Fruit fly (Drosophila melanogaster) whole organism, wandering third instar larva: Measurements from ENCODE around the gene CG42304.
A peak's percentile ranks its signal among the peaks of the same experiment; 100 is the strongest.

ENCODE experiments used
- CG32264 ChIP-seq: fragments of 200-800 bp; sonication (Bioruptor generic); optimal IDR thresholded peaks from 2 replicates; lab custom pipeline; 2016; ENCODE audit warnings: missing biosample characterization, missing genetic modification characterization
- CG9705 ChIP-seq: fragments of 200-800 bp; sonication (Bioruptor generic); optimal IDR thresholded peaks from 2 replicates; lab custom pipeline; 2018; ENCODE audit warnings: missing biosample characterization, mild to moderate bottlenecking, missing genetic modification characterization
- Dif ChIP-seq: fragments of 200-275, 200-300 bp; sonication (Bioruptor generic); optimal IDR thresholded peaks from 2 replicates; lab custom pipeline; 2018; ENCODE audit warnings: missing biosample characterization, missing genetic modification characterization; ENCODE audit not compliant: partially characterized antibody
- GATAd ChIP-seq: sonication (Bioruptor generic); optimal IDR thresholded peaks from 2 replicates; lab custom pipeline; 2016; ENCODE audit warnings: missing biosample characterization, missing genetic modification characterization
- HLH106 ChIP-seq: fragments of 200-800 bp; optimal IDR thresholded peaks from 3 replicates; lab custom pipeline; 2019; ENCODE audit warnings: missing biosample characterization, mild to moderate bottlenecking, missing genetic modification characterization, moderate library complexity
- Hnf4 ChIP-seq: fragments of 200-800 bp; sonication (Bioruptor generic); optimal IDR thresholded peaks from 2 replicates; lab custom pipeline; 2016; ENCODE audit warnings: missing biosample characterization, mild to moderate bottlenecking, missing genetic modification characterization
- Hr78 ChIP-seq: fragments of >200 bp; optimal IDR thresholded peaks from 2 replicates; lab custom pipeline; 2017; ENCODE audit warnings: missing biosample characterization, missing genetic modification characterization
- Hr83 ChIP-seq: fragments of 200-300 bp; sonication (Bioruptor generic); optimal IDR thresholded peaks from 2 replicates; lab custom pipeline; 2016; ENCODE audit warnings: missing biosample characterization, mild to moderate bottlenecking, missing genetic modification characterization, moderate library complexity; ENCODE audit not compliant: poor library complexity, severe bottlenecking
- Jra ChIP-seq: sonication (Bioruptor generic); optimal IDR thresholded peaks from 2 replicates; lab custom pipeline; 2016; ENCODE audit warnings: missing biosample characterization, missing genetic modification characterization
- N ChIP-seq: fragments of >200 bp; optimal IDR thresholded peaks from 2 replicates; lab custom pipeline; 2018; ENCODE audit warnings: missing biosample characterization, missing external identifiers, missing genetic modification characterization
- OdsH ChIP-seq: fragments of 200-800 bp; sonication (Bioruptor generic); optimal IDR thresholded peaks from 2 replicates; lab custom pipeline; 2016; ENCODE audit warnings: missing biosample characterization, mild to moderate bottlenecking, missing genetic modification characterization
- Rel ChIP-seq, 2 experiments: fragments of 200-800 bp; sonication (Bioruptor generic) in 1 of 2; optimal IDR thresholded peaks; 2 replicates in 1 of 2; 3 replicates in 1 of 2; lab custom pipeline; 2016 to 2019; ENCODE audit warnings: mild to moderate bottlenecking in 2 of 2, missing biosample characterization in 2 of 2, missing genetic modification characterization in 2 of 2, moderate library complexity in 1 of 2
- Sp1 ChIP-seq: fragments of 200-800 bp; sonication (Bioruptor generic); optimal IDR thresholded peaks from 3 replicates; lab custom pipeline; 2019; ENCODE audit warnings: missing biosample characterization, mild to moderate bottlenecking, missing genetic modification characterization, moderate library complexity
- Vsx2 ChIP-seq: fragments of 200-300, 225-300 bp; sonication (Bioruptor generic); optimal IDR thresholded peaks from 2 replicates; lab custom pipeline; 2018; ENCODE audit warnings: missing biosample characterization, missing genetic modification characterization; ENCODE audit not compliant: partially characterized antibody
- br ChIP-seq: fragments of 200-800 bp; sonication (Bioruptor generic); optimal IDR thresholded peaks from 2 replicates; lab custom pipeline; 2016; ENCODE audit warnings: missing biosample characterization, missing genetic modification characterization
- dl ChIP-seq, 2 experiments: fragments of 175-275, 200-275 bp in 1 of 2; fragments of 200-275 bp in 1 of 2; sonication (Bioruptor generic); optimal IDR thresholded peaks; lab custom pipeline; 2018; ENCODE audit warnings: mild to moderate bottlenecking in 2 of 2, missing biosample characterization in 2 of 2, missing genetic modification characterization in 2 of 2, moderate library complexity in 2 of 2; ENCODE audit not compliant: partially characterized antibody in 2 of 2, insufficient read depth in 1 of 2
- dmrt93B ChIP-seq: fragments of 200-800 bp; sonication (Bioruptor generic); optimal IDR thresholded peaks from 2 replicates; lab custom pipeline; 2018; ENCODE audit warnings: missing biosample characterization, mild to moderate bottlenecking, missing genetic modification characterization
- dsf ChIP-seq: sonication (Bioruptor generic); optimal IDR thresholded peaks from 2 replicates; lab custom pipeline; 2016; ENCODE audit warnings: missing biosample characterization, missing genetic modification characterization, borderline replicate concordance
- ey ChIP-seq: fragments of 200-800 bp; sonication (Bioruptor generic); optimal IDR thresholded peaks from 2 replicates; lab custom pipeline; 2016; ENCODE audit warnings: missing biosample characterization, missing genetic modification characterization
- foxo ChIP-seq, 2 experiments: fragments of 200-800 bp; sonication (Bioruptor generic); optimal IDR thresholded peaks; 2 replicates in 1 of 2; 3 replicates in 1 of 2; lab custom pipeline; 2016 to 2017; ENCODE audit warnings: missing biosample characterization in 2 of 2, missing genetic modification characterization in 2 of 2
- fru ChIP-seq: fragments of 200-800 bp; sonication (Bioruptor generic); optimal IDR thresholded peaks from 3 replicates; lab custom pipeline; 2016; ENCODE audit warnings: missing biosample characterization, mild to moderate bottlenecking, missing genetic modification characterization
- h ChIP-seq: fragments of 200-800 bp; sonication (Bioruptor generic); optimal IDR thresholded peaks from 3 replicates; lab custom pipeline; 2016; ENCODE audit warnings: missing biosample characterization, mild to moderate bottlenecking, missing genetic modification characterization
- jim ChIP-seq: fragments of 175-275, 200-325 bp; sonication (Bioruptor generic); optimal IDR thresholded peaks from 2 replicates; lab custom pipeline; 2016; ENCODE audit warnings: missing biosample characterization, mild to moderate bottlenecking, missing genetic modification characterization
- lola ChIP-seq: fragments of >200 bp; optimal IDR thresholded peaks from 2 replicates; lab custom pipeline; 2017; ENCODE audit warnings: missing biosample characterization, missing genetic modification characterization
- psq ChIP-seq: fragments of 200-800 bp; sonication (Bioruptor generic); optimal IDR thresholded peaks from 3 replicates; lab custom pipeline; 2017; ENCODE audit warnings: missing biosample characterization, mild to moderate bottlenecking, missing genetic modification characterization, moderate library complexity
- rgr ChIP-seq: fragments of 200-800 bp; sonication (Bioruptor generic); optimal IDR thresholded peaks from 3 replicates; lab custom pipeline; 2016; ENCODE audit warnings: missing biosample characterization, mild to moderate bottlenecking, missing genetic modification characterization
- sage ChIP-seq: fragments of 200-800 bp; sonication (Bioruptor generic); optimal IDR thresholded peaks from 2 replicates; lab custom pipeline; 2016; ENCODE audit warnings: missing biosample characterization, mild to moderate bottlenecking, missing genetic modification characterization
- sv ChIP-seq: fragments of 200-800 bp; sonication (Bioruptor generic); optimal IDR thresholded peaks from 3 replicates; lab custom pipeline; 2016; ENCODE audit warnings: missing biosample characterization, missing genetic modification characterization
- tai ChIP-seq: sonication (Bioruptor generic); optimal IDR thresholded peaks from 2 replicates; lab custom pipeline; 2016; ENCODE audit warnings: missing biosample characterization, missing genetic modification characterization
- usp ChIP-seq: fragments of >200 bp; optimal IDR thresholded peaks from 2 replicates; lab custom pipeline; 2017; ENCODE audit warnings: missing biosample characterization, missing genetic modification characterization
- woc ChIP-seq: sonication (Bioruptor generic); optimal IDR thresholded peaks from 2 replicates; lab custom pipeline; 2016; ENCODE audit warnings: missing biosample characterization, mild to moderate bottlenecking, missing genetic modification characterization

The CG42304 gene

dm6 chr3L:2651800-2652199 lies at the start of gene CG42304, which contains the start of the genes ProRS-m and Snup:
Gene CG42304 (plus strand): TSS chr3L:2652088.
Gene ProRS-m (minus strand): TSS chr3L:2651850.
Gene Snup (plus strand): TSS chr3L:2652088.
- no peak for TF ChIP-seq tai
- TF ChIP-seq sv (GFP tag; lab: Kevin White, UChicago): no peak
- TF ChIP-seq Hr83 (GFP tag; lab: Kevin White, UChicago): no peak
- TF ChIP-seq OdsH (GFP tag; lab: Kevin White, UChicago): no peak
- TF ChIP-seq dl (GFP tag; optimal IDR thresholded peaks at IDR 0.05; lab: Kevin White, UChicago; ENCODE audit: insufficient read depth in 1 of 2, partially characterized antibody in 2 of 2): no peak
- TF ChIP-seq Hnf4: no peak
- TF ChIP-seq fru (GFP tag; lab: Kevin White, UChicago): peak; percentile 21
- TF ChIP-seq usp (GFP tag; lab: Kevin White, UChicago): no peak
- TF ChIP-seq psq (GFP tag; lab: Kevin White, UChicago): peak; percentile 41
- peak; percentile 32 for TF ChIP-seq dmrt93B (GFP tag; lab: Kevin White, UChicago)
- no peak for TF ChIP-seq jim (GFP tag; lab: Kevin White, UChicago)
- TF ChIP-seq HLH106 (tag; lab: Kevin White, UChicago): peak; percentile 68
- no peak for TF ChIP-seq CG32264 (GFP tag; lab: Kevin White, UChicago)
- no peak for TF ChIP-seq dsf

dm6 chr3L:2608825-2609224 lies 43.1 kb upstream of the CG42304 start:
- TF ChIP-seq dl (GFP tag; optimal IDR thresholded peaks at IDR 0.05; lab: Kevin White, UChicago; ENCODE audit: insufficient read depth in 1 of 2, partially characterized antibody in 2 of 2): no peak
- no peak for TF ChIP-seq OdsH (GFP tag; lab: Kevin White, UChicago)
- TF ChIP-seq CG32264 (GFP tag; lab: Kevin White, UChicago): no peak
- TF ChIP-seq ey (GFP tag; lab: Kevin White, UChicago): no peak
- no peak for TF ChIP-seq Dif (GFP tag; lab: Kevin White, UChicago)
- no peak for TF ChIP-seq br
- no peak for TF ChIP-seq Rel (GFP tag; optimal IDR thresholded peaks at IDR 0.05; lab: Kevin White, UChicago)
- TF ChIP-seq Rel (tag; optimal IDR thresholded peaks at IDR 0.05; lab: Kevin White, UChicago): no peak
- no peak for TF ChIP-seq GATAd (GFP tag; lab: Kevin White, UChicago)
- no peak for TF ChIP-seq h (GFP tag; lab: Kevin White, UChicago)
- no peak for TF ChIP-seq lola
- TF ChIP-seq usp (GFP tag; lab: Kevin White, UChicago): no peak
- TF ChIP-seq woc: no peak
- no peak for TF ChIP-seq CG9705
- TF ChIP-seq fru (GFP tag; lab: Kevin White, UChicago): no peak
- no peak for TF ChIP-seq sage (GFP tag; lab: Kevin White, UChicago)
- no peak for TF ChIP-seq N
- no peak for TF ChIP-seq Hr78 (GFP tag; lab: Kevin White, UChicago)
- TF ChIP-seq, all 38 proteins: peak for 0

DNA sequence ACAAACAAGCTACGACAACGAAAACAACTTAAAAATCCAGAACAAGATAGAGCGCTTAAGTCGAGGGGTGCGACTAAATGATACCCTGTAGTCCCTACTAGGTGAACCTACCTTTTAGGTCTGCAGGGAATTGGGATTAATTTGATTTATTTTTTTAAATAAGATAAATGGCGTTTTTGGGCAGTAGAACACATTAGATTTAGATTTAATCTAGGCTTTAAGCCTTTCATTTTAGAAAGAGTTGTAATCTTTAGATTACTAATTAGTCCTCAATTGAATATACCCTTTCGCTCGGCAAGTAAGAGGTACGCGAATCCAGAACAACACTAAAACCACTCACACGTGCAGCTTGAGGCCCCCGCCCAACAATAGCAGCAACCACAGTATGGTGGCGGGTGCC lies 37.7 kb upstream of the CG42304 start:
- TF ChIP-seq sage (GFP tag; lab: Kevin White, UChicago): no peak
- TF ChIP-seq Sp1 (GFP tag; lab: Kevin White, UChicago): no peak
- no peak for TF ChIP-seq Vsx2 (GFP tag; lab: Kevin White, UChicago)
- no peak for TF ChIP-seq CG32264 (GFP tag; lab: Kevin White, UChicago)
- TF ChIP-seq dl (GFP tag; optimal IDR thresholded peaks at IDR 0.05; lab: Kevin White, UChicago; ENCODE audit: insufficient read depth in 1 of 2, partially characterized antibody in 2 of 2): no peak

DNA sequence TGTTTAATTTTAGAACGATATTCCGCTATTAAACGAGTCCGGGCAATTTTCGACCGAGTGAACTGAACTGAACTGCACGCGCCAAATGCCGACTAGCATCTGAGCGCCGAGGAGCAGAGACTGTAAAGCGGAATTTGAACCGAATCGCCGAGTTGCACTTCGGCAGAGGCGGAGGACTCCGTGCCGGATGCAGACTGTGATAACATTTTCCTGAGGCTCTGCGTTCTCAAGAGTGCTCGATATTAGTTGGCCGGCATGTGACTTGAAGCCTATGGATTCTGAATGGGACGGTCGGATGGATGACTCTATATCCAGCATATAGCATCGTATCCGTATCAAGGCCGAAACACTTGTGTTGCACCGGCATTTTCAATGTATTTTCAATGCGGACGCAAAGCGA lies 21.9 kb upstream of the CG42304 start, which contains the start of gene Pxn:
Pxn (minus strand) TSS at position 101 of the 400 bp plus-strand sequence.
- TF ChIP-seq rgr (GFP tag; lab: Kevin White, UChicago): no peak
- TF ChIP-seq CG32264 (GFP tag; lab: Kevin White, UChicago): no peak
- no peak for TF ChIP-seq sage (GFP tag; lab: Kevin White, UChicago)
- TF ChIP-seq HLH106 (tag; lab: Kevin White, UChicago): no peak
- TF ChIP-seq jim (GFP tag; lab: Kevin White, UChicago): no peak
- no peak for TF ChIP-seq Jra (GFP tag; lab: Kevin White, UChicago)
- no peak for TF ChIP-seq dsf
- no peak for TF ChIP-seq foxo (GFP tag; optimal IDR thresholded peaks at IDR 0.05; lab: Kevin White, UChicago)
- TF ChIP-seq tai: no peak
- TF ChIP-seq usp (GFP tag; lab: Kevin White, UChicago): no peak
